Fruit fly (Drosophila melanogaster) whole organism, embryonic: ENCODE results near the gene CG10694.

Experiments
- Asciz ChIP-seq: fragments of 200-800 bp; sonication (Bioruptor generic); optimal IDR thresholded peaks from 2 replicates; lab custom pipeline; 2017; ENCODE audit warnings: missing biosample characterization, mild to moderate bottlenecking, missing genetic modification characterization, missing genetic modification reagents
- C15 ChIP-seq: fragments of 200-800 bp; sonication (Bioruptor generic); IDR thresholded peaks from 3 replicates; pipeline ENCODE4 v1.3.6; 2022; ENCODE audit warnings: missing biosample characterization, missing genetic modification characterization
- CG10462 ChIP-seq: fragments of 200-800 bp; sonication (Bioruptor generic); optimal IDR thresholded peaks from 2 replicates; lab custom pipeline; 2016; ENCODE audit warnings: missing biosample characterization, missing genetic modification characterization
- CG11247 ChIP-seq: fragments of 200-800 bp; sonication (Bioruptor generic); IDR thresholded peaks from 2 replicates; pipeline ENCODE4 v1.3.6; 2022; ENCODE audit warnings: missing biosample characterization, missing genetic modification characterization
- CG12104 ChIP-seq: fragments of 200-800 bp; sonication (Bioruptor generic); optimal IDR thresholded peaks from 3 replicates; lab custom pipeline; 2016; ENCODE audit warnings: missing biosample characterization, missing genetic modification characterization
- CG15269 ChIP-seq: fragments of 200-800 bp; sonication (Bioruptor generic); optimal IDR thresholded peaks from 2 replicates; lab custom pipeline; 2018; ENCODE audit warnings: missing biosample characterization, mild to moderate bottlenecking, missing genetic modification characterization, moderate library complexity
- CG15696 ChIP-seq: fragments of 200-800 bp; sonication (Bioruptor generic); optimal IDR thresholded peaks from 2 replicates; lab custom pipeline; 2019; ENCODE audit warnings: missing biosample characterization, mild to moderate bottlenecking, missing genetic modification characterization, moderate library complexity
- CG17186 ChIP-seq: fragments of 200-800 bp; sonication (Bioruptor generic); optimal IDR thresholded peaks from 3 replicates; lab custom pipeline; 2017; ENCODE audit warnings: missing biosample characterization, missing genetic modification reagents, missing genetic modification characterization
- CG2120 ChIP-seq: fragments of 200-800 bp; sonication (Bioruptor generic); optimal IDR thresholded peaks from 3 replicates; lab custom pipeline; 2016; ENCODE audit warnings: missing biosample characterization, missing genetic modification characterization
- CG31388 ChIP-seq: fragments of 200-800 bp; sonication (Bioruptor generic); optimal IDR thresholded peaks from 2 replicates; lab custom pipeline; 2016; ENCODE audit warnings: missing biosample characterization, missing genetic modification characterization
- CG34422 ChIP-seq: fragments of 200-800 bp; sonication (Bioruptor generic); IDR thresholded peaks from 3 replicates; pipeline ENCODE4 v1.3.6; 2022; ENCODE audit warnings: missing biosample characterization, missing genetic modification characterization
- CG4617 ChIP-seq: fragments of 200-800 bp; sonication (Bioruptor generic); optimal IDR thresholded peaks from 3 replicates; lab custom pipeline; 2016; ENCODE audit warnings: missing biosample characterization, missing genetic modification characterization, borderline replicate concordance
- CG6175 ChIP-seq: fragments of 200-800 bp; sonication (Bioruptor generic); IDR thresholded peaks from 3 replicates; pipeline ENCODE4 v1.3.6; 2022; ENCODE audit warnings: missing biosample characterization, missing genetic modification characterization
- CG7357 ChIP-seq: fragments of 200-800 bp; sonication (Bioruptor generic); IDR thresholded peaks from 3 replicates; pipeline ENCODE4 v1.3.6; 2022; ENCODE audit warnings: missing biosample characterization, missing genetic modification characterization
- CG9437 ChIP-seq: fragments of 200-800 bp; sonication (Bioruptor generic); optimal IDR thresholded peaks from 2 replicates; lab custom pipeline; 2018; ENCODE audit warnings: missing biosample characterization, mild to moderate bottlenecking, missing genetic modification characterization
- Chrac-16 ChIP-seq: fragments of 200-800 bp; sonication (Bioruptor generic); optimal IDR thresholded peaks from 3 replicates; lab custom pipeline; 2016; ENCODE audit warnings: missing biosample characterization, missing genetic modification characterization
- D19A ChIP-seq: fragments of 200-800 bp; optimal IDR thresholded peaks from 3 replicates; lab custom pipeline; 2019; ENCODE audit warnings: missing biosample characterization, mild to moderate bottlenecking, missing genetic modification characterization, moderate library complexity
- Dad ChIP-seq: fragments of 200-800 bp; sonication (Bioruptor generic); optimal IDR thresholded peaks from 3 replicates; lab custom pipeline; 2016; ENCODE audit warnings: missing biosample characterization, missing genetic modification characterization
- Hey ChIP-seq: fragments of 200-800 bp; sonication (Bioruptor generic); optimal IDR thresholded peaks from 3 replicates; lab custom pipeline; 2018; ENCODE audit warnings: missing biosample characterization, mild to moderate bottlenecking, missing genetic modification characterization
- HmgD ChIP-seq: fragments of 200-800 bp; sonication (Bioruptor generic); optimal IDR thresholded peaks from 3 replicates; lab custom pipeline; 2016; ENCODE audit warnings: missing biosample characterization, missing genetic modification characterization
- Jarid2 ChIP-seq: fragments of 200-800 bp; sonication (Bioruptor generic); optimal IDR thresholded peaks from 3 replicates; lab custom pipeline; 2017; ENCODE audit warnings: mild to moderate bottlenecking, missing biosample characterization, missing genetic modification reagents, missing genetic modification characterization
- Myb ChIP-seq: fragments of 200-800 bp; sonication (Bioruptor generic); optimal IDR thresholded peaks from 2 replicates; lab custom pipeline; 2016; ENCODE audit warnings: missing biosample characterization, missing genetic modification characterization
- Opbp ChIP-seq: fragments of 200-800 bp; sonication (Bioruptor generic); IDR thresholded peaks from 3 replicates; pipeline ENCODE4 v1.3.6; 2022; ENCODE audit warnings: missing biosample characterization, missing genetic modification characterization; ENCODE audit not compliant: partially characterized antibody
- Sox102F ChIP-seq: fragments of 200-800 bp; sonication (Bioruptor generic); optimal IDR thresholded peaks from 2 replicates; lab custom pipeline; 2018; ENCODE audit warnings: missing biosample characterization, mild to moderate bottlenecking, missing genetic modification characterization, moderate library complexity
- Sry-β ChIP-seq: fragments of 200-800 bp; sonication (Bioruptor generic); optimal IDR thresholded peaks from 2 replicates; lab custom pipeline; 2018; ENCODE audit warnings: missing biosample characterization, mild to moderate bottlenecking, missing genetic modification characterization, moderate library complexity
- Ssrp ChIP-seq: fragments of 200-800 bp; sonication (Bioruptor generic); optimal IDR thresholded peaks from 2 replicates; lab custom pipeline; 2018; ENCODE audit warnings: missing biosample characterization, mild to moderate bottlenecking, missing genetic modification characterization, moderate library complexity
- Stat92E ChIP-seq, 3 experiments: fragments of >200 bp in 2 of 3; fragments of 200-800 bp in 1 of 3; sonication (Bioruptor generic) in 1 of 3; optimal IDR thresholded peaks; 2 replicates each; lab custom pipeline; 2017 to 2019; ENCODE audit warnings: missing biosample characterization in 3 of 3, missing genetic modification characterization in 3 of 3, mild to moderate bottlenecking in 1 of 3, moderate library complexity in 1 of 3
- Vsx1 ChIP-seq: fragments of 200-800 bp; sonication (Bioruptor generic); optimal IDR thresholded peaks from 2 replicates; lab custom pipeline; 2017; ENCODE audit warnings: missing biosample characterization, mild to moderate bottlenecking, missing genetic modification characterization, missing genetic modification reagents
- abd-A ChIP-seq: fragments of 200-800 bp; sonication (Bioruptor generic); optimal IDR thresholded peaks from 3 replicates; lab custom pipeline; 2019; ENCODE audit warnings: missing biosample characterization, mild to moderate bottlenecking, missing genetic modification characterization, moderate library complexity
- ase ChIP-seq: fragments of 200-800 bp; sonication (Bioruptor generic); IDR thresholded peaks from 3 replicates; pipeline ENCODE4 v1.3.6; 2022; ENCODE audit warnings: missing biosample characterization, missing genetic modification characterization
- chif ChIP-seq, 2 experiments: fragments of 200-800 bp; sonication (Bioruptor generic); optimal IDR thresholded peaks; 3 replicates each; lab custom pipeline; 2016; ENCODE audit warnings: missing biosample characterization in 2 of 2, missing genetic modification characterization in 2 of 2
- crp ChIP-seq, 2 experiments: fragments of 200-800 bp; sonication (Bioruptor generic); optimal IDR thresholded peaks; 2 replicates in 1 of 2; 3 replicates in 1 of 2; lab custom pipeline; 2017; ENCODE audit warnings: missing biosample characterization in 2 of 2, missing genetic modification characterization in 2 of 2, mild to moderate bottlenecking in 1 of 2, moderate library complexity in 1 of 2
- esg ChIP-seq: fragments of 200-800 bp; sonication (Bioruptor generic); conservative IDR thresholded peaks from 2 replicates; pipeline ENCODE4 v1.3.6; 2022; ENCODE audit warnings: missing biosample characterization, missing genetic modification characterization
- fd96Cb ChIP-seq: fragments of 200-800 bp; sonication (Bioruptor generic); optimal IDR thresholded peaks from 2 replicates; lab custom pipeline; 2018; ENCODE audit warnings: missing biosample characterization, mild to moderate bottlenecking, missing genetic modification characterization, moderate library complexity
- ftz-f1 ChIP-seq: fragments of 200-800 bp; sonication (Bioruptor generic); optimal IDR thresholded peaks from 2 replicates; lab custom pipeline; 2016; ENCODE audit warnings: missing biosample characterization, missing genetic modification characterization
- ham ChIP-seq: fragments of 200-800 bp; sonication (Bioruptor generic); IDR thresholded peaks from 2 replicates; pipeline ENCODE4 v1.3.6; 2022; ENCODE audit warnings: missing biosample characterization, missing genetic modification characterization
- hkb ChIP-seq, 2 experiments: fragments of 200-800 bp in 1 of 2; fragments of >200 bp in 1 of 2; sonication (Bioruptor generic) in 1 of 2; IDR thresholded peaks in 1 of 2; optimal IDR thresholded peaks in 1 of 2; 2 replicates each; pipeline versions ENCODE4 v1.3.6 to Lab custom; 2017 to 2022; ENCODE audit warnings: missing biosample characterization in 1 of 2, missing genetic modification characterization in 1 of 2
- jumu ChIP-seq: fragments of 200-800 bp; sonication (Bioruptor generic); optimal IDR thresholded peaks from 3 replicates; lab custom pipeline; 2016; ENCODE audit warnings: missing biosample characterization, missing genetic modification characterization
- nmo ChIP-seq: fragments of 200-800 bp; sonication (Bioruptor generic); optimal IDR thresholded peaks from 2 replicates; lab custom pipeline; 2018; ENCODE audit warnings: missing biosample characterization, mild to moderate bottlenecking, missing genetic modification characterization, moderate library complexity
- pan ChIP-seq, 4 experiments: fragments of >200 bp in 3 of 4; fragments of 200-800 bp in 1 of 4; sonication (Bioruptor generic) in 1 of 4; optimal IDR thresholded peaks in 3 of 4; IDR thresholded peaks in 1 of 4; 2 replicates each; pipeline versions ENCODE4 v1.3.6 to Lab custom; 2017 to 2022; ENCODE audit warnings: missing biosample characterization in 2 of 4, missing genetic modification characterization in 2 of 4, mixed read lengths in 1 of 4
- pita ChIP-seq: fragments of 200-800 bp; sonication (Bioruptor generic); optimal IDR thresholded peaks from 2 replicates; lab custom pipeline; 2017; ENCODE audit warnings: missing biosample characterization, mild to moderate bottlenecking, missing genetic modification characterization
- psq ChIP-seq: fragments of 200-800 bp; sonication (Bioruptor generic); optimal IDR thresholded peaks from 2 replicates; lab custom pipeline; 2017; ENCODE audit warnings: missing biosample characterization, missing genetic modification characterization
- sd ChIP-seq: fragments of 200-800 bp; sonication (Bioruptor generic); optimal IDR thresholded peaks from 3 replicates; lab custom pipeline; 2018; ENCODE audit warnings: missing biosample characterization, mild to moderate bottlenecking, missing genetic modification characterization, moderate library complexity
- so ChIP-seq: fragments of 200-800 bp; sonication (Bioruptor generic); IDR thresholded peaks from 3 replicates; pipeline ENCODE4 v1.3.6; 2022; ENCODE audit warnings: missing biosample characterization, missing genetic modification characterization
- unc-4 ChIP-seq: fragments of 200-800 bp; sonication (Bioruptor generic); IDR thresholded peaks from 2 replicates; pipeline ENCODE4 v1.3.6; 2022; ENCODE audit warnings: missing biosample characterization, missing genetic modification characterization; ENCODE audit not compliant: partially characterized antibody
- wdn ChIP-seq: fragments of 200-800 bp; sonication (Bioruptor generic); IDR thresholded peaks from 2 replicates; pipeline ENCODE4 v1.3.6; 2022; ENCODE audit warnings: missing biosample characterization, missing genetic modification characterization

Gene CG10694

DNA sequence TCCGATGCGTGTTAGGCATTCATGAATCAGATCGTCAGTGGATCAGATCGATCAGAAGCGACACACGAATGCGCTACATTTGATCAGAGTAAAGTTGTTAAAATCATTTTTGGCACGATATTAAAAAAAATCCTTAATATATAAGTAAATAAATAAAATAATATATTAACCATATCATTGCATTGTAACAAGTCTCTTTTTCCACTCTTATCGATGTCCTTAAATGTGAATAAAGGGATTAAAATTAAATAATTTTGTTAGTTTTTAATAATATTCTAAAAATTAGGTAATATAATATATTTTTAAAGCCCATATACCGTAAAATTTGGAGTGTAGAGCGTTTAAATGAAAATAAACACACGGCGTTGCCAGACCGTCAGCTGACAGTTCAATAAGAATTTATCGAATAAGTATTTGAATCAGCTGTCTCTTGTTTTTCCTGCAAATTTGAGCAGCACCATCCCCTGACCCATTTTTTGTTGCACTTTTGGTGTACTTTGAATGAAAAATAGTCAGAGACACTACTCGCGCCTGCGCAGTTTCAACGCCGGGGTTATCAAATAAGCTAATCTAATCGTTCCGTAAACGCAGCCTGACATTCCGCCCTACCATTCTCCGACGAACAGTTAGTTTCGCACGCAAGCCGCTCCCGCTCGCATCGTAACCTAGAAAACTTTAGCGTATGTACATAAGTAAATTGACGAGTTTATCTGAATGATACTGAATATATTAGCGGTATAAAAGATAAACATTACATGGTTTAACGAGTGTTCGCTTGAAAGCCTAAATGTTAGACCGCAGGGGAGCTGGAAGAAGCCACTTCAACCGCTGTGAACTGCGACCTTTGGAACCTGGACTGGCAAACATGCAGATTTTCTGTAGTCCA lies 45.0 kb downstream of the CG10694 start, which contains the start of the genes p38a and CG6178 (continued):
- TF ChIP-seq CG6175 (GFP tag; lab: Robert Waterston, UW) (peak; percentile 91), pita (GFP tag; lab: Kevin White, UChicago) (no peak), ham (GFP tag; lab: Robert Waterston, UW) (peak; percentile 90), CG2120 (GFP tag; lab: Kevin White, UChicago) (peak; percentile 90), HmgD (GFP tag; lab: Kevin White, UChicago) (no peak), CG17186 (GFP tag; lab: Kevin White, UChicago) (no peak), Dad (GFP tag; lab: Kevin White, UChicago) (peak; percentile 42), wdn (peak; percentile 95), D19A (tag; lab: Kevin White, UChicago) (peak; percentile 98), CG15269 (peak; percentile 99), Sry-β (GFP tag; lab: Kevin White, UChicago) (peak; percentile 54), nmo (GFP tag; lab: Kevin White, UChicago) (peak; percentile 99), ftz-f1 (no peak), unc-4 (GFP tag; lab: Robert Waterston, UW) (no peak), CG10462 (GFP tag; lab: Kevin White, UChicago) (peak; percentile 82), CG7357 (GFP tag; lab: Robert Waterston, UW) (peak; percentile 94), fd96Cb (tag; lab: Kevin White, UChicago) (peak; percentile 98), Hey (tag; lab: Kevin White, UChicago) (peak; percentile 53), hkb (optimal IDR thresholded peaks at IDR 0.05; lab: Kevin White, UChicago) (no peak), hkb (GFP tag; IDR thresholded peaks at IDR 0.05; lab: Robert Waterston, UW) (peak; percentile 97), CG15696 (tag; lab: Kevin White, UChicago) (peak; percentile 92), abd-A (tag; lab: Kevin White, UChicago) (no peak), CG4617 (GFP tag; lab: Kevin White, UChicago) (peak; percentile 82), Opbp (GFP tag; lab: Robert Waterston, UW) (no peak), CG31388 (GFP tag; lab: Kevin White, UChicago) (peak; percentile 63), psq (GFP tag; lab: Kevin White, UChicago) (peak; percentile 90), CG12104 (GFP tag; lab: Kevin White, UChicago) (peak; percentile 94), CG9437 (GFP tag; lab: Kevin White, UChicago) (peak; percentile 96), CG11247 (GFP tag; lab: Robert Waterston, UW) (peak; percentile 95), esg (peak; percentile 97), Vsx1 (GFP tag; lab: Kevin White, UChicago) (peak; percentile 89), Asciz (GFP tag; lab: Kevin White, UChicago) (peak; percentile 97), jumu (GFP tag; lab: Kevin White, UChicago) (peak; percentile 45), Stat92E (GFP tag; optimal IDR thresholded peaks at IDR 0.05; lab: Kevin White, UChicago) (peak in 1 of 3 experiments; percentile 76), CG34422 (GFP tag; lab: Robert Waterston, UW) (peak; percentile 96), Sox102F (peak; percentile 99), so (GFP tag; lab: Robert Waterston, UW) (peak; percentile 96), Jarid2 (GFP tag; lab: Kevin White, UChicago) (peak; percentile 86), Chrac-16 (peak; percentile 89), ase (GFP tag; lab: Robert Waterston, UW) (peak; percentile 96), C15 (GFP tag; lab: Robert Waterston, UW) (peak; percentile 95), Myb (peak; percentile 33), chif (GFP tag; optimal IDR thresholded peaks at IDR 0.05; lab: Kevin White, UChicago) (peak in 1 of 2 experiments; percentile 27), pan (optimal IDR thresholded peaks at IDR 0.05; lab: Kevin White, UChicago) (no peak), pan (GFP tag; optimal IDR thresholded peaks at IDR 0.05 in 1 of 2, IDR thresholded peaks at IDR 0.05 in 1 of 2) (peak in 1 of 2 experiments; percentile 97), Ssrp (peak; percentile 99), sd (tag; lab: Kevin White, UChicago) (peak; percentile 92), crp (GFP tag; optimal IDR thresholded peaks at IDR 0.05; lab: Kevin White, UChicago) (peak; percentile 39 to 89)
